Worm (Caenorhabditis elegans) whole organism, L1 larva: ENCODE results near the gene srbc-79.
A peak's percentile ranks its signal among the peaks of the same experiment; 100 is the strongest.

Source experiments
- C04F5.9 ChIP-seq: sonication (generic microtip); optimal IDR thresholded peaks from 2 replicates; lab custom pipeline; 2016; ENCODE audit warnings: missing genetic modification characterization, missing compliant biosample characterization
- C16A3.4 ChIP-seq: fragments of 150-350 bp; optimal IDR thresholded peaks from 2 replicates; lab custom pipeline; 2014; ENCODE audit warnings: missing biosample characterization, missing genetic modification characterization
- C34B4.2 ChIP-seq: sonication (generic microtip); optimal IDR thresholded peaks from 2 replicates; lab custom pipeline; 2017; ENCODE audit warnings: mild to moderate bottlenecking, missing genetic modification characterization, missing compliant biosample characterization
- F16B12.6 ChIP-seq: fragments of 150-350 bp; optimal IDR thresholded peaks from 2 replicates; lab custom pipeline; 2014; ENCODE audit warnings: missing biosample characterization, missing genetic modification characterization
- Y116A8C.19 ChIP-seq: sonication (generic microtip); optimal IDR thresholded peaks from 2 replicates; lab custom pipeline; 2016; ENCODE audit warnings: missing compliant biosample characterization, missing genetic modification characterization, borderline replicate concordance
- aha-1 ChIP-seq: fragments of 150-350 bp; optimal IDR thresholded peaks from 2 replicates; lab custom pipeline; 2014; ENCODE audit warnings: missing biosample characterization, missing genetic modification characterization
- alr-1 ChIP-seq: fragments of 200-800 bp; sonication (Bioruptor generic); optimal IDR thresholded peaks from 2 replicates; lab custom pipeline; 2018; ENCODE audit warnings: borderline replicate concordance, mild to moderate bottlenecking, missing genetic modification characterization, missing compliant biosample characterization
- aly-2 ChIP-seq: fragments of 150-350 bp; optimal IDR thresholded peaks from 2 replicates; lab custom pipeline; 2014; ENCODE audit warnings: missing biosample characterization, missing genetic modification characterization
- ceh-63 ChIP-seq: fragments of 200-800 bp; sonication (Bioruptor generic); optimal IDR thresholded peaks from 2 replicates; lab custom pipeline; 2018; ENCODE audit warnings: mild to moderate bottlenecking, missing genetic modification characterization, missing compliant biosample characterization
- ceh-88 ChIP-seq: fragments of 200-800 bp; sonication (Bioruptor generic); IDR thresholded peaks from 2 replicates; pipeline ENCODE4 v1.3.6; 2022; ENCODE audit warnings: missing genetic modification characterization, missing compliant biosample characterization
- ceh-90 ChIP-seq: sonication (generic microtip); optimal IDR thresholded peaks from 2 replicates; lab custom pipeline; 2016; ENCODE audit warnings: missing genetic modification characterization, missing compliant biosample characterization
- ces-1 ChIP-seq: fragments of 150-350 bp; optimal IDR thresholded peaks from 2 replicates; lab custom pipeline; 2014; ENCODE audit warnings: missing biosample characterization, missing genetic modification reagents, missing genetic modification characterization
- dpl-1 ChIP-seq, 3 experiments: fragments of 150-350 bp in 2 of 3; sonication (generic microtip) in 1 of 3; optimal IDR thresholded peaks; 2 replicates each; lab custom pipeline; 2014 to 2017; ENCODE audit warnings: missing biosample characterization in 3 of 3, missing genetic modification characterization in 3 of 3, missing genetic modification reagents in 3 of 3
- efl-1 ChIP-seq, 4 experiments: fragments of 150-350 bp; optimal IDR thresholded peaks in 3 of 4; peaks in 1 of 4; 1 replicate in 1 of 4; 2 replicates in 3 of 4; lab custom pipeline; 2014; ENCODE audit warnings: missing biosample characterization in 2 of 4, missing genetic modification characterization in 2 of 4, missing genetic modification reagents in 2 of 4
- egl-27 ChIP-seq, 2 experiments: fragments of 150-350 bp in 1 of 2; sonication (generic microtip); optimal IDR thresholded peaks; 3 replicates each; lab custom pipeline; 2017 to 2018; ENCODE audit warnings: missing biosample characterization in 2 of 2, missing genetic modification characterization in 2 of 2, missing genetic modification reagents in 2 of 2
- ets-5 ChIP-seq: fragments of 200-800 bp; sonication (Bioruptor generic); IDR thresholded peaks from 2 replicates; pipeline ENCODE4 v1.3.6; 2022; ENCODE audit warnings: missing genetic modification characterization, missing compliant biosample characterization
- grh-1 ChIP-seq: fragments of 200-800 bp; sonication (Bioruptor generic); IDR thresholded peaks from 2 replicates; pipeline ENCODE4 v1.3.6; 2022; ENCODE audit warnings: missing genetic modification reagents, missing genetic modification characterization, missing compliant biosample characterization
- jun-1 ChIP-seq: fragments of 150-350 bp; optimal IDR thresholded peaks from 2 replicates; lab custom pipeline; 2014; ENCODE audit warnings: missing biosample characterization, missing genetic modification reagents, missing genetic modification characterization
- lin-39 ChIP-seq: fragments of 150-350 bp; optimal IDR thresholded peaks from 2 replicates; lab custom pipeline; 2014; ENCODE audit warnings: missing biosample characterization, missing genetic modification reagents, missing genetic modification characterization
- lsy-2 ChIP-seq, 2 experiments: fragments of 150-350 bp; optimal IDR thresholded peaks; 2 replicates each; lab custom pipeline; 2014; ENCODE audit warnings: missing biosample characterization in 2 of 2, missing genetic modification characterization in 2 of 2
- mab-9 ChIP-seq: fragments of 200-800 bp; sonication (Bioruptor generic); IDR thresholded peaks from 2 replicates; pipeline ENCODE4 v1.3.6; 2022; ENCODE audit warnings: missing genetic modification reagents, missing genetic modification characterization, missing compliant biosample characterization
- mdl-1 ChIP-seq, 2 experiments: fragments of 150-350 bp; optimal IDR thresholded peaks; 2 replicates each; lab custom pipeline; 2014 to 2017; ENCODE audit warnings: missing biosample characterization in 2 of 2, missing genetic modification characterization in 2 of 2, inconsistent platforms in 1 of 2
- nhr-12 ChIP-seq: sonication (generic microtip); optimal IDR thresholded peaks from 2 replicates; lab custom pipeline; 2017; ENCODE audit warnings: missing biosample characterization, missing genetic modification characterization
- nhr-19 ChIP-seq: fragments of 200-800 bp; sonication (Bioruptor generic); conservative IDR thresholded peaks from 2 replicates; pipeline ENCODE4 v1.3.6; 2022; ENCODE audit warnings: missing genetic modification characterization, missing compliant biosample characterization
- nhr-20 ChIP-seq: sonication (generic microtip); optimal IDR thresholded peaks from 2 replicates; lab custom pipeline; 2016; ENCODE audit warnings: mild to moderate bottlenecking, missing genetic modification characterization, missing compliant biosample characterization
- nhr-76 ChIP-seq: sonication (generic microtip); optimal IDR thresholded peaks from 2 replicates; lab custom pipeline; 2017; ENCODE audit warnings: missing biosample characterization, missing genetic modification characterization
- nhr-77 ChIP-seq: fragments of 150-350 bp; optimal IDR thresholded peaks from 2 replicates; lab custom pipeline; 2014; ENCODE audit warnings: missing biosample characterization, missing genetic modification characterization
- nhr-84 ChIP-seq: sonication (generic microtip); optimal IDR thresholded peaks from 2 replicates; lab custom pipeline; 2017; ENCODE audit warnings: missing biosample characterization, missing genetic modification characterization
- pag-3 ChIP-seq: sonication (generic microtip); optimal IDR thresholded peaks from 2 replicates; lab custom pipeline; 2017; ENCODE audit warnings: missing genetic modification characterization, mild to moderate bottlenecking, missing compliant biosample characterization, antibody characterized with exemption, borderline replicate concordance; ENCODE audit not compliant: insufficient read depth
- pqm-1 ChIP-seq: sonication (generic microtip); optimal IDR thresholded peaks from 3 replicates; lab custom pipeline; 2017; ENCODE audit warnings: missing biosample characterization, missing genetic modification characterization
- rnt-1 ChIP-seq: sonication (generic microtip); optimal IDR thresholded peaks from 2 replicates; lab custom pipeline; 2016; ENCODE audit warnings: mild to moderate bottlenecking, missing genetic modification characterization, moderate library complexity, missing compliant biosample characterization
- snu-23 ChIP-seq: sonication (generic microtip); optimal IDR thresholded peaks from 2 replicates; lab custom pipeline; 2016; ENCODE audit warnings: missing genetic modification characterization, missing compliant biosample characterization
- sox-4 ChIP-seq: sonication (generic microtip); optimal IDR thresholded peaks from 2 replicates; lab custom pipeline; 2016; ENCODE audit warnings: missing genetic modification characterization, missing compliant biosample characterization
- sup-37 ChIP-seq: fragments of 200-800 bp; sonication (Bioruptor generic); optimal IDR thresholded peaks from 2 replicates; lab custom pipeline; 2018; ENCODE audit warnings: mild to moderate bottlenecking, missing genetic modification characterization, missing compliant biosample characterization
- swsn-7 ChIP-seq: sonication (generic microtip); optimal IDR thresholded peaks from 2 replicates; lab custom pipeline; 2016; ENCODE audit warnings: missing genetic modification characterization, missing compliant biosample characterization
- tlp-1 ChIP-seq: fragments of 150-350 bp; optimal IDR thresholded peaks from 2 replicates; lab custom pipeline; 2014; ENCODE audit warnings: missing biosample characterization, missing genetic modification characterization
- unc-62 ChIP-seq: fragments of 150-350 bp; optimal IDR thresholded peaks from 2 replicates; lab custom pipeline; 2014; ENCODE audit warnings: missing biosample characterization, missing genetic modification reagents, missing genetic modification characterization
- unc-86 ChIP-seq: sonication (generic microtip); optimal IDR thresholded peaks from 2 replicates; lab custom pipeline; 2016; ENCODE audit warnings: missing genetic modification characterization, missing compliant biosample characterization
- unc-98 ChIP-seq: fragments of 200-800 bp; sonication (Bioruptor generic); IDR thresholded peaks from 2 replicates; pipeline ENCODE4 v1.3.6; 2022; ENCODE audit warnings: missing genetic modification characterization, missing compliant biosample characterization
- zip-4 ChIP-seq: fragments of 200-800 bp; sonication (Bioruptor generic); optimal IDR thresholded peaks from 2 replicates; lab custom pipeline; 2018; ENCODE audit warnings: mild to moderate bottlenecking, missing genetic modification characterization, moderate library complexity, missing compliant biosample characterization
- ztf-11 ChIP-seq, 2 experiments: sonication (generic microtip); optimal IDR thresholded peaks; 2 replicates each; lab custom pipeline; 2016 to 2017; ENCODE audit warnings: missing genetic modification characterization in 2 of 2, missing biosample characterization in 1 of 2, missing compliant biosample characterization in 1 of 2
- ztf-4 ChIP-seq: fragments of 150-350 bp; optimal IDR thresholded peaks from 2 replicates; lab custom pipeline; 2014; ENCODE audit warnings: missing biosample characterization, missing genetic modification characterization

Gene srbc-79

ce11 chrV:20539055-20539454, 46.8 kb upstream of the srbc-79 start, which contains the start of gene Y38H6C.16 (continued):
- no peak for TF ChIP-seq alr-1 (tag; lab: Kevin White, UChicago)
- peak; percentile 21 for TF ChIP-seq snu-23
- no peak for TF ChIP-seq sup-37
- TF ChIP-seq nhr-76 (tag; lab: Kevin White, UChicago): no peak
- TF ChIP-seq mab-9 (GFP tag; lab: Robert Waterston, UW): no peak
- no peak for TF ChIP-seq mdl-1 (tag; optimal IDR thresholded peaks at IDR 0.05; lab: Kevin White, UChicago)
- TF ChIP-seq ceh-63 (GFP tag; lab: Kevin White, UChicago): no peak
- peak; percentile 16 for TF ChIP-seq F16B12.6 (tag; lab: Kevin White, UChicago)
- no peak for TF ChIP-seq nhr-20 (tag; lab: Kevin White, UChicago)
- TF ChIP-seq dpl-1 (GFP tag; optimal IDR thresholded peaks at IDR 0.05; lab: Kevin White, UChicago): peak in 1 of 3 experiments; percentile 25
- no peak for TF ChIP-seq aly-2 (tag; lab: Kevin White, UChicago)
- no peak for TF ChIP-seq C34B4.2 (tag; lab: Kevin White, UChicago)
- no peak for TF ChIP-seq grh-1 (GFP tag; lab: Robert Waterston, UW)
- TF ChIP-seq pag-3 (tag; lab: Kevin White, UChicago): no peak
- TF ChIP-seq ztf-11 (tag; optimal IDR thresholded peaks at IDR 0.05; lab: Kevin White, UChicago): no peak
- TF ChIP-seq zip-4 (GFP tag; lab: Kevin White, UChicago): no peak
- TF ChIP-seq nhr-12 (tag; lab: Kevin White, UChicago): no peak
- no peak for TF ChIP-seq aha-1 (tag; lab: Kevin White, UChicago)
- TF ChIP-seq pqm-1 (tag; lab: Kevin White, UChicago): no peak
- no peak for TF ChIP-seq nhr-77 (tag; lab: Kevin White, UChicago)
- TF ChIP-seq unc-62: no peak
- TF ChIP-seq sox-4: no peak
- no peak for TF ChIP-seq swsn-7 (tag; lab: Kevin White, UChicago)
- no peak for TF ChIP-seq tlp-1 (tag; lab: Kevin White, UChicago)
- no peak for TF ChIP-seq unc-86 (tag; lab: Kevin White, UChicago)
- TF ChIP-seq ceh-90 (tag; lab: Kevin White, UChicago): no peak
- TF ChIP-seq egl-27 (tag; optimal IDR thresholded peaks at IDR 0.05; lab: Kevin White, UChicago): no peak
- no peak for TF ChIP-seq ces-1
- no peak for TF ChIP-seq ets-5 (GFP tag; lab: Robert Waterston, UW)
- TF ChIP-seq nhr-19 (GFP tag; lab: Robert Waterston, UW): no peak
- TF ChIP-seq ztf-4 (tag; lab: Kevin White, UChicago): no peak
- TF ChIP-seq C04F5.9 (tag; lab: Kevin White, UChicago): no peak
- TF ChIP-seq Y116A8C.19 (tag; lab: Kevin White, UChicago): no peak
- peak; percentile 12 to 19 for TF ChIP-seq efl-1 (optimal IDR thresholded peaks at IDR 0.05; lab: Kevin White, UChicago)
- peak in 1 of 2 experiments; percentile 83 for TF ChIP-seq efl-1 (GFP tag; optimal IDR thresholded peaks at IDR 0.05 in 1 of 2; lab: Kevin White, UChicago)
- TF ChIP-seq nhr-84 (tag; lab: Kevin White, UChicago): no peak
- TF ChIP-seq unc-98 (GFP tag; lab: Robert Waterston, UW): no peak

- TF ChIP-seq jun-1 (tag; lab: Kevin White, UChicago) (no peak), ceh-88 (GFP tag; lab: Robert Waterston, UW) (no peak), unc-62 (no peak), lsy-2 (tag; optimal IDR thresholded peaks at IDR 0.05; lab: Kevin White, UChicago) (no peak), lin-39 (tag; lab: Kevin White, UChicago) (no peak), rnt-1 (no peak), sup-37 (no peak), C16A3.4 (tag; lab: Kevin White, UChicago) (no peak)
Measured at ce11 chrV:20536208-20536607, 43.9 kb upstream of the srbc-79 start, which contains the start of gene Y38H6C.15. TSS of gene Y38H6C.15 (minus strand) at chrV:20536308.
